Fruit fly (Drosophila melanogaster): ENCODE data around the gene kmr.

dm6 chr3R:13665992-13666391 is 49.0 kb upstream of the kmr start:
- TF ChIP-seq pan (optimal IDR thresholded peaks at IDR 0.05) (no peak), usp (GFP tag; optimal IDR thresholded peaks at IDR 0.05) (no peak), EcR (GFP tag; optimal IDR thresholded peaks at IDR 0.05) (no peak), psq (optimal IDR thresholded peaks at IDR 0.05) (no peak), CG8478 (optimal IDR thresholded peaks at IDR 0.05) (no peak)
